Worm (Caenorhabditis elegans) whole organism, L1 larva: ENCODE data around the gene ccch-5.

Experiments
- C04F5.9 ChIP-seq: sonication (generic microtip); optimal IDR thresholded peaks from 2 replicates; lab custom pipeline; 2016; ENCODE audit warnings: missing genetic modification characterization, missing compliant biosample characterization
- C34B4.2 ChIP-seq: sonication (generic microtip); optimal IDR thresholded peaks from 2 replicates; lab custom pipeline; 2017; ENCODE audit warnings: mild to moderate bottlenecking, missing genetic modification characterization, missing compliant biosample characterization
- aly-2 ChIP-seq: fragments of 150-350 bp; optimal IDR thresholded peaks from 2 replicates; lab custom pipeline; 2014; ENCODE audit warnings: missing biosample characterization, missing genetic modification characterization
- blmp-1 ChIP-seq: fragments of 150-350 bp; optimal IDR thresholded peaks from 2 replicates; lab custom pipeline; 2014; ENCODE audit warnings: missing biosample characterization, missing genetic modification characterization
- ceh-8 ChIP-seq: fragments of 200-800 bp; sonication (Bioruptor generic); optimal IDR thresholded peaks from 2 replicates; lab custom pipeline; 2018; ENCODE audit warnings: mild to moderate bottlenecking, missing genetic modification characterization, moderate library complexity, missing compliant biosample characterization
- ceh-90 ChIP-seq: sonication (generic microtip); optimal IDR thresholded peaks from 2 replicates; lab custom pipeline; 2016; ENCODE audit warnings: missing genetic modification characterization, missing compliant biosample characterization
- dpl-1 ChIP-seq, 3 experiments: fragments of 150-350 bp in 2 of 3; sonication (generic microtip) in 1 of 3; optimal IDR thresholded peaks; 2 replicates each; lab custom pipeline; 2014 to 2017; ENCODE audit warnings: missing biosample characterization in 3 of 3, missing genetic modification characterization in 3 of 3, missing genetic modification reagents in 3 of 3
- efl-1 ChIP-seq, 4 experiments: fragments of 150-350 bp; optimal IDR thresholded peaks in 3 of 4; peaks in 1 of 4; 1 replicate in 1 of 4; 2 replicates in 3 of 4; lab custom pipeline; 2014; ENCODE audit warnings: missing biosample characterization in 2 of 4, missing genetic modification characterization in 2 of 4, missing genetic modification reagents in 2 of 4
- efl-3 ChIP-seq: fragments of 200-800 bp; sonication (Bioruptor generic); optimal IDR thresholded peaks from 2 replicates; lab custom pipeline; 2018; ENCODE audit warnings: mild to moderate bottlenecking, missing genetic modification characterization, missing compliant biosample characterization
- egl-13 ChIP-seq: sonication (generic microtip); optimal IDR thresholded peaks from 2 replicates; lab custom pipeline; 2016; ENCODE audit warnings: missing genotype, missing genetic modification reagents, missing genetic modification characterization, missing compliant biosample characterization
- elt-2 ChIP-seq: sonication (generic microtip); optimal IDR thresholded peaks from 2 replicates; lab custom pipeline; 2016; ENCODE audit warnings: missing genetic modification characterization, mild to moderate bottlenecking, inconsistent platforms, missing compliant biosample characterization, missing genetic modification reagents
- fkh-8 ChIP-seq: sonication (generic microtip); optimal IDR thresholded peaks from 2 replicates; lab custom pipeline; 2016; ENCODE audit warnings: mild to moderate bottlenecking, missing genetic modification characterization, missing compliant biosample characterization
- grh-1 ChIP-seq: fragments of 200-800 bp; sonication (Bioruptor generic); IDR thresholded peaks from 2 replicates; pipeline ENCODE4 v1.3.6; 2022; ENCODE audit warnings: missing genetic modification reagents, missing genetic modification characterization, missing compliant biosample characterization
- hpl-2 ChIP-seq: fragments of 150-350 bp; optimal IDR thresholded peaks from 2 replicates; lab custom pipeline; 2014; ENCODE audit warnings: missing biosample characterization, missing genetic modification reagents, missing genetic modification characterization
- jun-1 ChIP-seq: fragments of 150-350 bp; optimal IDR thresholded peaks from 2 replicates; lab custom pipeline; 2014; ENCODE audit warnings: missing biosample characterization, missing genetic modification reagents, missing genetic modification characterization
- lin-14 ChIP-seq: fragments of 200-800 bp; sonication (Bioruptor generic); optimal IDR thresholded peaks from 2 replicates; lab custom pipeline; 2018; ENCODE audit warnings: mild to moderate bottlenecking, missing genetic modification characterization, moderate library complexity, missing compliant biosample characterization
- lin-35 ChIP-seq, 2 experiments: fragments of 150-350 bp; optimal IDR thresholded peaks; 2 replicates each; lab custom pipeline; 2014; ENCODE audit warnings: missing biosample characterization in 2 of 2, missing genetic modification characterization in 2 of 2, missing genetic modification reagents in 2 of 2
- lin-39 ChIP-seq: fragments of 150-350 bp; optimal IDR thresholded peaks from 2 replicates; lab custom pipeline; 2014; ENCODE audit warnings: missing biosample characterization, missing genetic modification reagents, missing genetic modification characterization
- lsy-2 ChIP-seq, 2 experiments: fragments of 150-350 bp; optimal IDR thresholded peaks; 2 replicates each; lab custom pipeline; 2014; ENCODE audit warnings: missing biosample characterization in 2 of 2, missing genetic modification characterization in 2 of 2
- mdl-1 ChIP-seq, 2 experiments: fragments of 150-350 bp; optimal IDR thresholded peaks; 2 replicates each; lab custom pipeline; 2014 to 2017; ENCODE audit warnings: missing biosample characterization in 2 of 2, missing genetic modification characterization in 2 of 2, inconsistent platforms in 1 of 2
- nhr-11 ChIP-seq: fragments of 150-350 bp; optimal IDR thresholded peaks from 2 replicates; lab custom pipeline; 2014; ENCODE audit warnings: missing biosample characterization, missing genetic modification characterization
- nhr-20 ChIP-seq: sonication (generic microtip); optimal IDR thresholded peaks from 2 replicates; lab custom pipeline; 2016; ENCODE audit warnings: mild to moderate bottlenecking, missing genetic modification characterization, missing compliant biosample characterization
- nhr-28 ChIP-seq: fragments of 150-350 bp; optimal IDR thresholded peaks from 2 replicates; lab custom pipeline; 2014; ENCODE audit warnings: missing biosample characterization, missing genetic modification characterization
- nhr-71 ChIP-seq: sonication (generic microtip); optimal IDR thresholded peaks from 2 replicates; lab custom pipeline; 2016; ENCODE audit warnings: mild to moderate bottlenecking, missing genetic modification characterization, moderate library complexity, missing compliant biosample characterization
- nhr-76 ChIP-seq: sonication (generic microtip); optimal IDR thresholded peaks from 2 replicates; lab custom pipeline; 2017; ENCODE audit warnings: missing biosample characterization, missing genetic modification characterization
- nhr-84 ChIP-seq: sonication (generic microtip); optimal IDR thresholded peaks from 2 replicates; lab custom pipeline; 2017; ENCODE audit warnings: missing biosample characterization, missing genetic modification characterization
- nhr-85 ChIP-seq: sonication (generic microtip); peaks from one replicate; lab custom pipeline; 2016; ENCODE audit warnings: missing genetic modification characterization, inconsistent platforms, missing compliant biosample characterization
- nhr-90 ChIP-seq: sonication (generic microtip); optimal IDR thresholded peaks from 2 replicates; lab custom pipeline; 2016; ENCODE audit warnings: mild to moderate bottlenecking, missing genetic modification characterization, missing compliant biosample characterization; ENCODE audit not compliant: poor library complexity
- pqm-1 ChIP-seq: sonication (generic microtip); optimal IDR thresholded peaks from 3 replicates; lab custom pipeline; 2017; ENCODE audit warnings: missing biosample characterization, missing genetic modification characterization
- skn-1 ChIP-seq: fragments of 150-350 bp; optimal IDR thresholded peaks from 2 replicates; lab custom pipeline; 2014; ENCODE audit warnings: missing biosample characterization, missing genetic modification characterization
- swsn-7 ChIP-seq: sonication (generic microtip); optimal IDR thresholded peaks from 2 replicates; lab custom pipeline; 2016; ENCODE audit warnings: missing genetic modification characterization, missing compliant biosample characterization
- unc-130 ChIP-seq: fragments of 150-350 bp; optimal IDR thresholded peaks from 2 replicates; lab custom pipeline; 2017; ENCODE audit warnings: missing biosample characterization, missing genetic modification characterization, inconsistent platforms
- unc-98 ChIP-seq: fragments of 200-800 bp; sonication (Bioruptor generic); IDR thresholded peaks from 2 replicates; pipeline ENCODE4 v1.3.6; 2022; ENCODE audit warnings: missing genetic modification characterization, missing compliant biosample characterization
- xbp-1 ChIP-seq: sonication (generic microtip); optimal IDR thresholded peaks from 2 replicates; lab custom pipeline; 2016; ENCODE audit warnings: missing genetic modification characterization, missing compliant biosample characterization

Gene ccch-5

ce11 chrIV:14877657-14878056 is 41.8 kb upstream of the ccch-5 start:
- TF ChIP-seq efl-1 (optimal IDR thresholded peaks at IDR 0.05; lab: Kevin White, UChicago) (no peak), efl-1 (GFP tag; optimal IDR thresholded peaks at IDR 0.05 in 1 of 2; lab: Kevin White, UChicago) (peak in 1 of 2 experiments; percentile 60), nhr-28 (no peak), blmp-1 (tag; lab: Kevin White, UChicago) (peak; percentile 61), nhr-85 (tag; lab: Kevin White, UChicago) (peak; percentile 49)

- TF ChIP-seq nhr-84 (tag; lab: Kevin White, UChicago) (no peak), egl-13 (tag; lab: Kevin White, UChicago) (no peak), nhr-76 (tag; lab: Kevin White, UChicago) (no peak), hpl-2 (GFP tag; lab: Kevin White, UChicago) (no peak), unc-98 (no peak), lin-14 (no peak), fkh-8 (tag; lab: Kevin White, UChicago) (no peak), grh-1 (no peak), skn-1 (tag; lab: Kevin White, UChicago) (no peak), aly-2 (tag; lab: Kevin White, UChicago) (no peak), mdl-1 (tag; optimal IDR thresholded peaks at IDR 0.05; lab: Kevin White, UChicago) (no peak), C04F5.9 (tag; lab: Kevin White, UChicago) (no peak), dpl-1 (GFP tag; optimal IDR thresholded peaks at IDR 0.05; lab: Kevin White, UChicago) (no peak), nhr-11 (tag; lab: Kevin White, UChicago) (no peak)
- TF ChIP-seq, all 84 proteins: peak for 0
Observed at ce11 chrIV:14879184-14879583, 40.2 kb upstream of the ccch-5 start, which contains the start of gene eps-8. TSS of gene eps-8 (plus strand) at chrIV:14879484.

ce11 chrIV:14883812-14884211 is 35.6 kb upstream of the ccch-5 start:
- TF ChIP-seq nhr-71 (tag; lab: Kevin White, UChicago), result peak; percentile 5
- TF ChIP-seq lin-35 (GFP tag; optimal IDR thresholded peaks at IDR 0.05; lab: Kevin White, UChicago), result peak in 1 of 2 experiments; percentile 54
- no peak for TF ChIP-seq lin-39
- TF ChIP-seq mdl-1 (tag; optimal IDR thresholded peaks at IDR 0.05; lab: Kevin White, UChicago), result peak in 1 of 2 experiments; percentile 2
- no peak for TF ChIP-seq blmp-1 (tag; lab: Kevin White, UChicago)
- TF ChIP-seq nhr-20 (tag; lab: Kevin White, UChicago), result peak; percentile 25
- TF ChIP-seq lsy-2 (tag; optimal IDR thresholded peaks at IDR 0.05; lab: Kevin White, UChicago), result no peak
- TF ChIP-seq unc-130, result no peak
- TF ChIP-seq ceh-8 (GFP tag; lab: Kevin White, UChicago), result no peak
- peak; percentile 84 for TF ChIP-seq elt-2
- TF ChIP-seq nhr-90, result peak; percentile 22
- TF ChIP-seq jun-1 (tag; lab: Kevin White, UChicago), result peak; percentile 39
- TF ChIP-seq pqm-1 (tag; lab: Kevin White, UChicago), result peak; percentile 65
- TF ChIP-seq grh-1, result no peak
- TF ChIP-seq, all 84 proteins: peak for 8

- TF ChIP-seq xbp-1 (tag; lab: Kevin White, UChicago) (no peak), ceh-90 (tag; lab: Kevin White, UChicago) (no peak), pqm-1 (tag; lab: Kevin White, UChicago) (peak; percentile 41), elt-2 (peak; percentile 36), swsn-7 (tag; lab: Kevin White, UChicago) (no peak), C34B4.2 (tag; lab: Kevin White, UChicago) (no peak), efl-3 (GFP tag; lab: Kevin White, UChicago) (no peak), aly-2 (tag; lab: Kevin White, UChicago) (no peak)
Observed at ce11 chrIV:14885584-14885983, 33.8 kb upstream of the ccch-5 start.
